Worm (Caenorhabditis elegans): Measurements from ENCODE around the gene C56C10.7.

DNA sequence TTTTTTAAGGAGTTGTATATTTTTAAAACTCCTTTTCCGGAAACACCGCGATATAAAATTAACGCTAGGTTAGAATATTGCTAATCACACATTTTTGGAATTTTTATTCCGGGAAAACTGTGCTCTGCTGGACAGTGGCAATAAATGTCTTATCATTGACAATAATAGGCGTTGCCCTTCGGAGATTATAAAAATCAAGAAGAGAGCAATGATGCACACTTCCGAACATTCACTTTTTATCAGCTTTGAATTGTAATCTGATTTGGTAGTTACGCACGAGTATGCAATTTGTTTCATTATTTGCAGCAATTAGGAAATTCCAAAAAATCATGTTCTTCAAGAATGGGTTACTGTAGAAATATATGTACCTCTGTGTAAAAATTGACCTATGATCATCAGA is 28.8 kb upstream of the C56C10.7 start:
- TF ChIP-seq nhr-237 (tag; optimal IDR thresholded peaks at IDR 0.05), result no peak
- no peak for TF ChIP-seq ces-1 (GFP tag; optimal IDR thresholded peaks at IDR 0.05)
- TF ChIP-seq unc-62 (GFP tag; optimal IDR thresholded peaks at IDR 0.05), result no peak

All from whole organism, mixed stage, embryonic.